Fruit fly (Drosophila melanogaster): Measurements from ENCODE around the gene primo-1.

The primo-1 gene

DNA sequence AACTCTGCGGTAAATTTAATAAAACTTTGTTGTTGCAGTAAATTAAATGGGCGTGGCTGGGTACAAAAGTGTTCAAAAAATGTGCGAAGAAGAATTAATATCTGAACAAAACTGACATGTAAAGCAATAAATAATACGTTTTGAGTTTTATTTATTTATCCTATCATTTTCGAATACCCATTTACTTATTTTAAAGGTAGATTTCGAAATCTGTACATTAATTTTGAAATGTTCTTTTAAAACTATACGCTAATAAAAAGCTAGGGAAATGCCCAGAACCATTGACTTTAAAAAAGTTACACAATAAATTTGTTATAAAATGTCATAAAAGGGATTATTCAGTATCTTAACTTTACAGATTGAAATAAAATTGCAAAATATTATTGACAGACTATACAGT is at the start of gene primo-1, which contains the start of gene primo-2:
TSS of gene primo-1 (minus strand) at position 101 of the 400 bp plus-strand sequence.
TSS of gene primo-2 (minus strand) at position 101 of the 400 bp plus-strand sequence.
- no peak for TF ChIP-seq CG7045 (GFP tag; optimal IDR thresholded peaks at IDR 0.05)
- no peak for TF ChIP-seq cic (GFP tag; optimal IDR thresholded peaks at IDR 0.05)
- TF ChIP-seq CG33017 (tag; optimal IDR thresholded peaks at IDR 0.05) = no peak

DNA sequence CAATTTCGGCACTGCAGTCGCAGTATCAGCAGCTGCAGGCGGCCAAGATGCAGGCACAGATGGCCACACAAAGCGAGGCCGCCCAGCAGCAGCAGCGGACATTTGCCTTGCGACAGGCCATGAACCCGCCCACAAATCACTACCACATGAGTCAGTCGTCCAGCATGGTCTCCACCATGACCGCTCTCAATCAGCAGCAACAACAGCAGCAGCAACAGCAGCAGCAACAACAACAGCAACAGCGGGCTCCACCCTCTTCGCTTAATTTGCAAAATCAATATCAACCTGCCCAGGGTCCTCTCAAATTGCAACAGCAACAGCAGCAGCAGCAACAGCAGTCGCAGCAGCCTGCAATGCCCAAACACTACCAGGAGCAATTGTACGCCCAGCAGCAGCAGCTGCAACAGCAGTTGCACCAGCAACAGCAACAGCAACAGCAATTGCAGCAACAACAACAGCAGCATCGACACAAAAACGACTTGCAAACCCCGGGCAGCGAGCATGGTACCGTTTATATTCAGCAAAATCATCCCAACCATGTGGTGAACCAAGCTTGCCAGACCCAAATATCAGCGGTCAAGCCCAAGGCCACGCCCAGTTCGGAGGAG is 34.5 kb upstream of the primo-1 start:
- TF ChIP-seq CG1620 (GFP tag; optimal IDR thresholded peaks at IDR 0.05) = no peak
- no peak for TF ChIP-seq Mnt (GFP tag; optimal IDR thresholded peaks at IDR 0.05)
- TF ChIP-seq cnc (optimal IDR thresholded peaks at IDR 0.05) = no peak
- no peak for TF ChIP-seq tj (GFP tag; optimal IDR thresholded peaks at IDR 0.05)
- no peak for TF ChIP-seq CG7101 (tag; optimal IDR thresholded peaks at IDR 0.05)
- TF ChIP-seq Hr96 (GFP tag; optimal IDR thresholded peaks at IDR 0.05) = no peak
- TF ChIP-seq CG12768 (GFP tag; optimal IDR thresholded peaks at IDR 0.05) = no peak
- no peak for TF ChIP-seq pad (GFP tag; optimal IDR thresholded peaks at IDR 0.05)
- no peak for TF ChIP-seq Clk (GFP tag; optimal IDR thresholded peaks at IDR 0.05)
- no peak for TF ChIP-seq CG7045 (GFP tag; optimal IDR thresholded peaks at IDR 0.05)
- TF ChIP-seq kay (GFP tag; ENCODE audit: borderline replicate concordance) = no peak
- TF ChIP-seq CG5204 (GFP tag; optimal IDR thresholded peaks at IDR 0.05) = no peak
- TF ChIP-seq cic (GFP tag; optimal IDR thresholded peaks at IDR 0.05) = no peak
- no peak for TF ChIP-seq CG33017 (tag; optimal IDR thresholded peaks at IDR 0.05)
- no peak for TF ChIP-seq ovo (GFP tag; optimal IDR thresholded peaks at IDR 0.05)

DNA sequence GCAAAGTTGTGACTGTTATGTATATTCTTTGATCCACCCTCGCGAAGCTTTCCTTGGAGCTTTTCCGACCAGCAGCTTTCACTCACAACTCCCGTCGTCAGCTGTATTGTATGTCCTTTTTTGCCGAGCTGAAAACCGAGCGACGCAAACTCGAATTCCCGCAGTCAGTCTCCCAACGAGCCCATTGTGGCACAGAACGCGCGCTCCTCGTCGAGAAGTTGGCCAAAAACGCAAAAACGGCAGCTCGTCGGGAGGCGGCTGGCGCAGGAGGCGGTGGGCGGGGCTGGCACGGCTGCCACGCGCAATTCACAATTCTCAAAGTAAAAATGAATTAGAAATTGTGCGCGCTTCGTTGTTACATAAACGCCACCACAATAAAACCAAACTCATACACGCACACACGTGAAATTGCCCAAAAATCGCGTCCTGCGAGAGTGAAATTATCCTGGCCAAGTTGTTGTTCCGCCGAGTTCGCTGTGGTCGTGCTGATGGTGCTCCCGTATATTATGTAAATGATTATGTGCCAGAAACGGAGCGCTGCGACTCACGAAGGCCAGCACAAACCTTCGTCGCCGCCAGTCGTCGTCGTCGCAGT is 23.8 kb upstream of the primo-1 start:
- TF ChIP-seq bab1 (GFP tag; optimal IDR thresholded peaks at IDR 0.05) (no peak), pad (GFP tag; optimal IDR thresholded peaks at IDR 0.05) (no peak), CG5204 (GFP tag; optimal IDR thresholded peaks at IDR 0.05) (no peak), cic (GFP tag; optimal IDR thresholded peaks at IDR 0.05) (no peak), Hr96 (GFP tag; optimal IDR thresholded peaks at IDR 0.05) (no peak), CG14711 (tag; optimal IDR thresholded peaks at IDR 0.05) (no peak), ovo (GFP tag; optimal IDR thresholded peaks at IDR 0.05) (no peak), CG11617 (GFP tag; optimal IDR thresholded peaks at IDR 0.05) (no peak), CG12768 (GFP tag; optimal IDR thresholded peaks at IDR 0.05) (no peak), Crg-1 (GFP tag; optimal IDR thresholded peaks at IDR 0.05) (no peak), CG7045 (GFP tag; optimal IDR thresholded peaks at IDR 0.05) (no peak), CG33017 (tag; optimal IDR thresholded peaks at IDR 0.05) (no peak), CG1620 (GFP tag; optimal IDR thresholded peaks at IDR 0.05) (no peak), CG7101 (tag; optimal IDR thresholded peaks at IDR 0.05) (no peak), Mnt (GFP tag; optimal IDR thresholded peaks at IDR 0.05) (no peak)

DNA sequence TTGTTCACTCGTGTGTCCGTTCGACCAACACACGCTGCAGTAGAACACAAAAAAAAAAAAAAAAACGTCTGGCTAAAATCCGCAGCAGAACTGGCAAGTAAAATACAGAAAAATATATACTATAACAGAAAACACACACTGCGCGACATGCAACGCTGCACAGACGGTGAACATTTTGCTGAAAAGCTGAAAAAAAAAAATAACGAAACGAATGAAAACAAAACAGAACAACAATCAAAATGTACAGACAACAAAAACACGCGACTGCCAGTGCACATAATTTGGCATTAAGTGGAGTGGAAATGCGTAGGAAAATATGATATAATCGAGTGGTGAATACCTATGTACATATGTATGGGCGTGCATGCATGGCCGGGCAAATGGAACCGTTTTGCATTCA is 18.4 kb upstream of the primo-1 start:
- TF ChIP-seq CG7101 (tag; optimal IDR thresholded peaks at IDR 0.05) = no peak
- TF ChIP-seq CG33017 (tag; optimal IDR thresholded peaks at IDR 0.05) = no peak
- no peak for TF ChIP-seq cnc (optimal IDR thresholded peaks at IDR 0.05)
- no peak for TF ChIP-seq Hr96 (GFP tag; optimal IDR thresholded peaks at IDR 0.05)
- no peak for TF ChIP-seq pad (GFP tag; optimal IDR thresholded peaks at IDR 0.05)
- no peak for TF ChIP-seq CG1620 (GFP tag; optimal IDR thresholded peaks at IDR 0.05)
- TF ChIP-seq tj (GFP tag; optimal IDR thresholded peaks at IDR 0.05) = peak; percentile 56
- TF ChIP-seq CG14711 (tag; optimal IDR thresholded peaks at IDR 0.05) = no peak

DNA sequence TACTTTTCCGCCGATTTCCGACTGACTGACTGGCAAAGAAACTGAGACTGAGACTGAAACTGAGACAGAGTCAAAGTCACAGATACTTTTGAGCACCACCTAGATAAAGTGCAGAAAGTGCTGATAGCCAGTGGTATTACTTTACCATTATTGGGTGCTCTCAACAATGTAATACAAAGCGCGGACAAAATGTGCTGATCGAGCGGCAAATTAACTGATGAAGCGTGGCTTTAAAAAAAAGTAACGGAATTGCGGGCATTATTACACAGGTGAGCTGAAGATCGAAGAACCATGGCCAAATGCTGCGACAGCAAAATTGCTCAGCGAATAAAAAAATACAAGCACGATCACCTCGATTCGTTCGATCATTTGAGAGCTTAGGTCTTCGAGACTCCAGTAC is 17.3 kb upstream of the primo-1 start:
- no peak for TF ChIP-seq bab1 (GFP tag; optimal IDR thresholded peaks at IDR 0.05)
- no peak for TF ChIP-seq CG7101 (tag; optimal IDR thresholded peaks at IDR 0.05)
- peak; percentile 99 for TF ChIP-seq tj (GFP tag; optimal IDR thresholded peaks at IDR 0.05)
- no peak for TF ChIP-seq pad (GFP tag; optimal IDR thresholded peaks at IDR 0.05)
- peak; percentile 48 for TF ChIP-seq ovo (GFP tag; optimal IDR thresholded peaks at IDR 0.05)

DNA sequence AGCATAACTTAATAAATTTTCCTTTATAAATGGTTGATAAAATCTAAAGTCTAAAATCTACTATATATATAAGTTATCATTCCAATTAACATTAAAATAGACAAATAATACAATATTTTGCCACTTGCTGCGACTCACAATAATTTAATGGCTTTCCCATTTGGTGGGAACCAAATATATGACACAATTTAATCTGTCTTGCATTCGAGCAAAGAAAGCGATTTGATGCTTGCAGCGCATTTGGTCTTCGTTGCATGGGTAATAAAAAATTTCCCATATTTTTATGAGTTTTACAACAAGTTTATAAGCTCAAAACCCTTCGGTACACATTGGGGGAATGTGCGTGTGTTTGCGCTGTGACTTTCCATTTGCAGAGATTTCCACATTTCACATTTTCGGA is 15.2 kb upstream of the primo-1 start:
- TF ChIP-seq bab1 (GFP tag; optimal IDR thresholded peaks at IDR 0.05) = no peak
- TF ChIP-seq CG7101 (tag; optimal IDR thresholded peaks at IDR 0.05) = no peak
- TF ChIP-seq CG7045 (GFP tag; optimal IDR thresholded peaks at IDR 0.05) = no peak
- TF ChIP-seq cic (GFP tag; optimal IDR thresholded peaks at IDR 0.05) = no peak
- no peak for TF ChIP-seq Clk (GFP tag; optimal IDR thresholded peaks at IDR 0.05)
- TF ChIP-seq CG12768 (GFP tag; optimal IDR thresholded peaks at IDR 0.05) = no peak
- TF ChIP-seq cnc (optimal IDR thresholded peaks at IDR 0.05) = no peak
- TF ChIP-seq CG11617 (GFP tag; optimal IDR thresholded peaks at IDR 0.05) = no peak
- TF ChIP-seq CG33017 (tag; optimal IDR thresholded peaks at IDR 0.05) = no peak
- no peak for TF ChIP-seq CG5204 (GFP tag; optimal IDR thresholded peaks at IDR 0.05)
- TF ChIP-seq pad (GFP tag; optimal IDR thresholded peaks at IDR 0.05) = no peak
- TF ChIP-seq Mnt (GFP tag; optimal IDR thresholded peaks at IDR 0.05) = no peak
- no peak for TF ChIP-seq tj (GFP tag; optimal IDR thresholded peaks at IDR 0.05)
- TF ChIP-seq toe (GFP tag; optimal IDR thresholded peaks at IDR 0.05) = no peak
- no peak for TF ChIP-seq ovo (GFP tag; optimal IDR thresholded peaks at IDR 0.05)
- no peak for TF ChIP-seq CG1620 (GFP tag; optimal IDR thresholded peaks at IDR 0.05)

All from whole organism, adult.